Worm (Caenorhabditis elegans): ENCODE data around the gene F13B6.1.
A peak's percentile ranks its signal among the peaks of the same experiment; 100 is the strongest.

F13B6.1 gene

DNA sequence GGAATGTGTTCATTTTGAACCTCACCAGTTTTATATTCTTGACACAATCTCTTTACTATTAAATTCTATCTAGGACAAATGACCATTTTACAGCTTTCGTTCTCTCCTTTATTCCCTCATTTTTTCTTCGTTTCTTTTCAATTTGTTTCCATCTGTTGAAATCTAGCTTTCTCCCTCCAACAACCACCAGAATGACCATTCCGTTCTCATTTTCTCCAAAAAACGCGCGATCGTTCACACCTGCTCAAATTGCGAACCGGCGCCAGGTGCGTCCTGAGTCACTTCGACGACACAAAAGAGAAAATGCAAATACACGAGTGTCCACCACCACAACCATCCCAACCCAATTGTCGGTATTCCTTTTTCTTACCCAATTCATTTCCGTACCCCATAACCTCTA, at the start of gene F13B6.1:
Gene F13B6.1, plus strand, starts transcription at position 301 of the 400 bp plus-strand sequence.
- TF ChIP-seq sem-2 (GFP tag; optimal IDR thresholded peaks at IDR 0.05) (no peak), nhr-2 (tag; optimal IDR thresholded peaks at IDR 0.05) (no peak), nhr-12 (tag; optimal IDR thresholded peaks at IDR 0.05) (no peak), snpc-4 (tag; optimal IDR thresholded peaks at IDR 0.05) (no peak), hlh-1 (tag; optimal IDR thresholded peaks at IDR 0.05) (no peak), pha-4 (tag; optimal IDR thresholded peaks at IDR 0.05) (no peak), M03D4.4 (tag; optimal IDR thresholded peaks at IDR 0.05) (no peak), ceh-43 (GFP tag; optimal IDR thresholded peaks at IDR 0.05) (no peak), nhr-76 (tag; optimal IDR thresholded peaks at IDR 0.05) (no peak), flh-1 (GFP tag; optimal IDR thresholded peaks at IDR 0.05) (no peak), cnd-1 (tag; optimal IDR thresholded peaks at IDR 0.05) (no peak)

DNA sequence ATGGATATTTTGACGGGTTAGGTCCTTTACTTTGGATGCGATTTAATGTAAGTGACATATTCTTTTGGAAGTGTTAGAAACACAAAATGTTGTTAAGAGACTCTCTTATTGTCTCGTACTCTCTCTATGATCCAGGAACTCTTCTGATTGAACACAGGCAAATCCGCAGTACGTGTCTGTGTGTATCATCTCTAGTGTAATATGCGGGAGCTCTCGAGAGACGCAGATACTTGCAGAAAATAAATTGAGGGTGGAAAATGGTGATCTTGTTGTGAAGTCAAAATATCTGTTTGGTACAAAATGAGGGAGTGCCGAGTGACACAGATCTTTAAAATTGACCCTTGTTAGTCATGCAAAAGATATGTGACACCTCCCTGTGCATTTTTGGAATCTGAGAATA, 49.6 kb upstream of the F13B6.1 start:
- no peak for TF ChIP-seq mep-1 (tag; optimal IDR thresholded peaks at IDR 0.05)
- TF ChIP-seq elt-3 (tag; optimal IDR thresholded peaks at IDR 0.05): no peak
- no peak for TF ChIP-seq mab-5 (tag; optimal IDR thresholded peaks at IDR 0.05)
- TF ChIP-seq hlh-1 (tag; optimal IDR thresholded peaks at IDR 0.05): peak; percentile 62
- peak; percentile 6 for TF ChIP-seq unc-62 (GFP tag; optimal IDR thresholded peaks at IDR 0.05)
- TF ChIP-seq nhr-28 (tag; optimal IDR thresholded peaks at IDR 0.05): no peak
- no peak for TF ChIP-seq zip-8 (tag; optimal IDR thresholded peaks at IDR 0.05)
- TF ChIP-seq ces-1 (GFP tag; optimal IDR thresholded peaks at IDR 0.05): no peak
- TF ChIP-seq blmp-1 (tag; optimal IDR thresholded peaks at IDR 0.05): no peak
- TF ChIP-seq nhr-2 (tag; optimal IDR thresholded peaks at IDR 0.05): no peak
- no peak for TF ChIP-seq ceh-83 (GFP tag; optimal IDR thresholded peaks at IDR 0.05)
- TF ChIP-seq drap-1 (GFP tag; optimal IDR thresholded peaks at IDR 0.05): no peak
- no peak for TF ChIP-seq tbx-8 (GFP tag; optimal IDR thresholded peaks at IDR 0.05)
- TF ChIP-seq lsy-2 (tag; optimal IDR thresholded peaks at IDR 0.05): no peak
- TF ChIP-seq sptf-1 (tag; optimal IDR thresholded peaks at IDR 0.05): no peak
- no peak for TF ChIP-seq nhr-237 (tag; optimal IDR thresholded peaks at IDR 0.05)
- no peak for TF ChIP-seq nhr-76 (tag; optimal IDR thresholded peaks at IDR 0.05)
- peak; percentile 19 for TF ChIP-seq unc-120 (tag; optimal IDR thresholded peaks at IDR 0.05; ENCODE audit: poor library complexity, severe bottlenecking)

DNA sequence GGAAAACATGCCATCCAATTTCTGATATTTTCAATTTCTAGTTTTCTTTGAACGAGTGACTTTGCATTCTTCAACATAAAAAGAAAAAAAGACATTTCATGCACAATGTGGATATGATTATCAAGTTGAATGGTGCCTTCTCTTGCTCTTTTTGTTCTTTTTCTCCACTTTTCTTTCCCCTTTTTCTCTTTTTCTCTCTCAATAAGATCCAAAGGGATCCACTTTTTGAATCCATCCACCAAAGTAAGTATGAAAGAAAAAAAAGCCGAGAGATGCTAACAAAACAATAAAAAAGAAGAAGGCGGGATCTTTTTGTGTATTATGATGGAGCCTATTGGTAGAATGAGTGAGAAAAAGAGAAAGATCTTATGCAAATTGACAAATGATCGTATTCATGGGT, 49.0 kb upstream of the F13B6.1 start:
- TF ChIP-seq ceh-43 (GFP tag; optimal IDR thresholded peaks at IDR 0.05) (no peak), ces-1 (GFP tag; optimal IDR thresholded peaks at IDR 0.05) (peak; percentile 24), lin-13 (tag; optimal IDR thresholded peaks at IDR 0.05) (no peak), ztf-11 (tag; optimal IDR thresholded peaks at IDR 0.05) (no peak)

DNA sequence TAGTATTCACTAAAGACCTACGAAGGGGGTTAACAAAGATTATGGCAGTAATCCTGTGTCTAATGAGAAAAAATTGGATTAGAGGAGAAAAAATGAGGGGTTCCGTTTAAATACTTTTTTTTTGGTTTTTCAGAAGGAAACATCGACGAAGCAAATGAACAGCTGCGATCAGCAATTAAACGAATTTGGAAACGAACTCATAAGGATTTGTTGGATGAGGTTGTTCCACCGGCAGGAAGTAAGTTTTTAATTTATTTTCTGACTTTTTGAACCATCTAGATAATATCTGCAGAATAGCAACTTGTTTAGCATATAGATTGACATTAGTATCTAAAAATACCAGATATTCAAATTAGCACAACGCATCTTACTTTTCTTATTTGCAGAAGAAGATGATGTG, 42.8 kb upstream of the F13B6.1 start:
- no peak for TF ChIP-seq ceh-43 (GFP tag; optimal IDR thresholded peaks at IDR 0.05)
- no peak for TF ChIP-seq drap-1 (GFP tag; optimal IDR thresholded peaks at IDR 0.05)
- TF ChIP-seq flh-1 (GFP tag; optimal IDR thresholded peaks at IDR 0.05): no peak
- no peak for TF ChIP-seq M03D4.4 (tag; optimal IDR thresholded peaks at IDR 0.05)
- no peak for TF ChIP-seq nhr-237 (tag; optimal IDR thresholded peaks at IDR 0.05)
- no peak for TF ChIP-seq ces-1 (GFP tag; optimal IDR thresholded peaks at IDR 0.05)
- TF ChIP-seq nhr-12 (tag; optimal IDR thresholded peaks at IDR 0.05): no peak
- TF ChIP-seq ztf-11 (tag; optimal IDR thresholded peaks at IDR 0.05): no peak
- no peak for TF ChIP-seq nhr-2 (tag; optimal IDR thresholded peaks at IDR 0.05)
- TF ChIP-seq elt-1 (tag; optimal IDR thresholded peaks at IDR 0.05; ENCODE audit: borderline replicate concordance, insufficient read depth): no peak
- no peak for TF ChIP-seq ceh-83 (GFP tag; optimal IDR thresholded peaks at IDR 0.05)
- no peak for TF ChIP-seq nhr-28 (tag; optimal IDR thresholded peaks at IDR 0.05)
- TF ChIP-seq mep-1 (tag; optimal IDR thresholded peaks at IDR 0.05): no peak
- TF ChIP-seq elt-3 (tag; optimal IDR thresholded peaks at IDR 0.05): no peak
- no peak for TF ChIP-seq sptf-1 (tag; optimal IDR thresholded peaks at IDR 0.05)
- no peak for TF ChIP-seq blmp-1 (tag; optimal IDR thresholded peaks at IDR 0.05)
- TF ChIP-seq nhr-76 (tag; optimal IDR thresholded peaks at IDR 0.05): no peak

DNA sequence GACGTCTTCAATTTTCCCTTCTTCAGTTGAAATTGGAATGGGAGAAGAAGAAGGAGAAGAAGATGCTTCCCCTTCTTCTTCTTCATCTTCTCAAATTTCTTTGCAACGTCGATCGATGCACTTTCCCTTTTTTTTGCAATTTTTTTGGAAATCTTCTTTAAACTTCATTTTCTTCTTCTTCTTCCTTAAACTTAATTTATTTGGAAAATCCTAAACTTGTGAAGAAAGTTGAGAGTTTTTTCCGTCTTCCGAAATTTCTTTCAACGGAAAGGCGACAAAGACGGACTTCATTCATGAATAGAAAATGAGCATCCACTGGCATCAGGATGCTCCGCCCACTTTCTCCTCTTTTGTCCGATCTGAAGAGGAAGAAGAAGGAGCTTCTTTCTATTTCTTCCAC, 42.2 kb upstream of the F13B6.1 start:
- TF ChIP-seq ces-1 (GFP tag; optimal IDR thresholded peaks at IDR 0.05): peak; percentile 77
- no peak for TF ChIP-seq unc-62 (GFP tag; optimal IDR thresholded peaks at IDR 0.05)

DNA sequence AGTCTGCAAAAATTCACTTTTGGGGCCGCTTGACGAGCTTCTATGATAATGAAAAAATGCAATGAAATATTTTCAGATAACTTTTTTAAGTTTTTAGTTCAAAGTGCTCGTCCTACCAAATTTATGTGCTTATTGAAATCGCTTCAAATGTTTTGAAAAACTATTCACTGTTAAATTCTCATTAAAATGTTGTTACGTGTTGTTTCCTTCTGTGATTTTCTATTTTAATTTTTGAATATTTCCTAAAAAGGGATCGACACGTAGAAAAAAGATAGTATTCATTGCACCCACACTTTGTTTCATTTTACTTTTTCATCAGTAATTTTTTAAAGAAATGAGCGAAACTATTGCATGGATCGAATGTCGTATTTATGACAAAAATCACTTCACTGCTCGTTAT, 37.5 kb upstream of the F13B6.1 start, which contains the start of gene B0496.6:
Gene B0496.6, plus strand, starts transcription at position 301 of the 400 bp plus-strand sequence.
- TF ChIP-seq nhr-2 (tag; optimal IDR thresholded peaks at IDR 0.05): no peak
- TF ChIP-seq mep-1 (tag; optimal IDR thresholded peaks at IDR 0.05): no peak
- TF ChIP-seq ceh-83 (GFP tag; optimal IDR thresholded peaks at IDR 0.05): no peak
- TF ChIP-seq ceh-43 (GFP tag; optimal IDR thresholded peaks at IDR 0.05): no peak
- TF ChIP-seq ces-1 (GFP tag; optimal IDR thresholded peaks at IDR 0.05): no peak
- TF ChIP-seq nhr-28 (tag; optimal IDR thresholded peaks at IDR 0.05): no peak
- no peak for TF ChIP-seq hlh-1 (tag; optimal IDR thresholded peaks at IDR 0.05)
- TF ChIP-seq sptf-1 (tag; optimal IDR thresholded peaks at IDR 0.05): no peak
